Worm (Caenorhabditis elegans) whole organism, midembryonic: ENCODE results near the gene cnc-4.

Experiments used
- ref-1 ChIP-seq: fragments of 200-800 bp; sonication (Bioruptor generic); conservative IDR thresholded peaks from 2 replicates; pipeline ENCODE4 v1.3.6; 2022; ENCODE audit warnings: missing genetic modification reagents, missing genetic modification characterization, missing compliant biosample characterization
- ztf-23 ChIP-seq: fragments of 200-800 bp; sonication (Bioruptor generic); IDR thresholded peaks from 2 replicates; pipeline ENCODE4 v1.3.6; 2022; ENCODE audit warnings: missing genetic modification reagents, missing genetic modification characterization, missing compliant biosample characterization

DNA sequence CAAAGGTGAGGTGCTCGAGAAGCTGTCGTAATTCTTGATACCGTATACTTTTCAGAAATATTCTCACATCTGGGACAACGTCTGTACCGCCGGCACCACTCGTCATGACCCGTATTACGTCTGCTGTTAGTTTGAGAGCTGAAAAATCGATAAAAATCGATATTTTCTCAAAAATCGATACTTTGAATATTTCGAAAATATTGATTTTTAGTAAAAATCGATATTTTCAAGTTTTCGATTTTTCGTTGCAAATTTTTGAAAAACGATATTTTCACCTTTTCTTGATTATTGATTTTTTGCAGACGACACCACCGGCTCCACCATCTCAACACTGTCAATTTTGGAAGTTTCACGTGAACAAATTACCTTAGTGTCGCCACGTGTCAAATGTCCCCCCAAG lies 48.8 kb downstream of the cnc-4 start:
- TF ChIP-seq ztf-23 (GFP tag; lab: Robert Waterston, UW) (no peak), ref-1 (no peak)
